Worm (Caenorhabditis elegans): ENCODE measurements around the gene F35B12.9.

Gene F35B12.9

ce11 chrV:11605227-11605626, 4.3 kb downstream of the F35B12.9 start:
- TF ChIP-seq unc-62 (GFP tag; optimal IDR thresholded peaks at IDR 0.05): no peak

- TF ChIP-seq unc-62 (GFP tag; optimal IDR thresholded peaks at IDR 0.05): no peak
These were observed 5.5 kb downstream of the F35B12.9 start, which contains the start of gene idpp-16 for ce11 chrV:11606424-11606823. idpp-16 (minus strand) TSS chrV:11606524.

ce11 chrV:11610049-11610448, 9.1 kb downstream of the F35B12.9 start, which contains the start of gene piit-1:
piit-1 (minus strand) TSS chrV:11610149.
- no peak for TF ChIP-seq unc-62 (GFP tag; optimal IDR thresholded peaks at IDR 0.05)

- no peak for TF ChIP-seq unc-62 (GFP tag; optimal IDR thresholded peaks at IDR 0.05)
These were observed 9.5 kb downstream of the F35B12.9 start, which contains the start of gene sas-5 for ce11 chrV:11610481-11610880. sas-5 (plus strand) TSS chrV:11610737.

- no peak for TF ChIP-seq unc-62 (GFP tag; optimal IDR thresholded peaks at IDR 0.05)
These were observed 12.0 kb downstream of the F35B12.9 start, which contains the start of gene tag-290 for ce11 chrV:11613007-11613406. tag-290 (plus strand) TSS chrV:11613307.

ce11 chrV:11614805-11615497, 14.0 kb downstream of the F35B12.9 start:
- no peak for TF ChIP-seq unc-62 (GFP tag; optimal IDR thresholded peaks at IDR 0.05)

ce11 chrV:11615948-11616681, 15.1 kb downstream of the F35B12.9 start, which contains the start of gene nlp-24:
nlp-24 (plus strand) TSS chrV:11616376.
- TF ChIP-seq unc-62 (GFP tag; optimal IDR thresholded peaks at IDR 0.05): peak; percentile 11

- no peak for TF ChIP-seq unc-62 (GFP tag; optimal IDR thresholded peaks at IDR 0.05)
These were observed 15.8 kb downstream of the F35B12.9 start for ce11 chrV:11616813-11617212.

- TF ChIP-seq unc-62 (GFP tag; optimal IDR thresholded peaks at IDR 0.05): no peak
These were observed 17.2 kb downstream of the F35B12.9 start, which contains the start of gene glb-15 for ce11 chrV:11618173-11618572. glb-15 (minus strand) TSS chrV:11618273.

- no peak for TF ChIP-seq unc-62 (GFP tag; optimal IDR thresholded peaks at IDR 0.05)
These were observed 19.1 kb downstream of the F35B12.9 start for ce11 chrV:11620081-11620480.

- TF ChIP-seq unc-62 (GFP tag; optimal IDR thresholded peaks at IDR 0.05): no peak
These were observed 20.3 kb downstream of the F35B12.9 start for ce11 chrV:11621276-11621675.

ce11 chrV:11624954-11625353, 24.0 kb downstream of the F35B12.9 start:
- TF ChIP-seq unc-62 (GFP tag; optimal IDR thresholded peaks at IDR 0.05): no peak

- TF ChIP-seq unc-62 (GFP tag; optimal IDR thresholded peaks at IDR 0.05): no peak
These were observed 26.9 kb downstream of the F35B12.9 start for ce11 chrV:11627837-11628236.

ce11 chrV:11629222-11630026, 28.5 kb downstream of the F35B12.9 start, which contains the start of gene F35B12.10:
F35B12.10 (minus strand) TSS chrV:11629272.
- TF ChIP-seq unc-62 (GFP tag; optimal IDR thresholded peaks at IDR 0.05): no peak

- no peak for TF ChIP-seq unc-62 (GFP tag; optimal IDR thresholded peaks at IDR 0.05)
These were observed 30.2 kb downstream of the F35B12.9 start for ce11 chrV:11631128-11631527.

ce11 chrV:11635587-11635986, 34.6 kb downstream of the F35B12.9 start:
- no peak for TF ChIP-seq unc-62 (GFP tag; optimal IDR thresholded peaks at IDR 0.05)
